Worm (Caenorhabditis elegans): ENCODE data around the gene moc-5.

DNA sequence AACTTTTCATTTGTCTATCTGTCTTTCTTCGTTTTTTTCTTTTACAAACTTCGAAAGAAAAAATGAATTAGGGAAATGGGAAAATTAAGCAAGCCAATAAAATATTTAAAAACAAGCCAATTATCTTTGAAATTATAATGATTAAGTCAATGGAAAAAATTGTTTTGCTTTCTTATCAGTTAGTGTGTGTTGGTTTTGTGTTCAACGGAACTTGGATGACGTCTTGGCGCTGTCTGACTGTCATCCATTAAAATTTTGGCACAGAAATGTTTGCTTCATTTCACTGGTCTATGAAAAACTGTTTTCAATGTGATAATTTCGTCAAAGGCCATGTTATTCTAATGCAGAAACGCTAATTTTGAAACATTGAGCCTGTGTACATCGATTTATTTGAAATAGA lies 15.3 kb downstream of the moc-5 start:
- TF ChIP-seq sox-4 (tag; optimal IDR thresholded peaks at IDR 0.05) (no peak), npax-4 (tag; optimal IDR thresholded peaks at IDR 0.05) (no peak), ceh-14 (tag; optimal IDR thresholded peaks at IDR 0.05) (no peak), fax-1 (tag; optimal IDR thresholded peaks at IDR 0.05) (no peak), ceh-6 (GFP tag; optimal IDR thresholded peaks at IDR 0.05) (no peak), elt-2 (tag; optimal IDR thresholded peaks at IDR 0.05) (no peak), dve-1 (tag; optimal IDR thresholded peaks at IDR 0.05) (no peak)
